Fruit fly (Drosophila melanogaster): ENCODE measurements around the gene nes.

The nes gene

dm6 chr3L:19254715-19255428 is 5.6 kb downstream of the nes start, which contains the start of the genes mRpL21 and rept (continued):
- TF ChIP-seq CG32772 (GFP tag; IDR thresholded peaks at IDR 0.05) (no peak), CG14050 (GFP tag; IDR thresholded peaks at IDR 0.05) (no peak), CG15479 (GFP tag; optimal IDR thresholded peaks at IDR 0.05) (no peak), vfl (GFP tag; optimal IDR thresholded peaks at IDR 0.05) (peak; percentile 69), seq (GFP tag; IDR thresholded peaks at IDR 0.05) (no peak), Abd-B (GFP tag; optimal IDR thresholded peaks at IDR 0.05) (no peak), Vsx1 (GFP tag; optimal IDR thresholded peaks at IDR 0.05) (no peak), Spps (tag; optimal IDR thresholded peaks at IDR 0.05) (no peak), fd96Cb (tag; optimal IDR thresholded peaks at IDR 0.05) (no peak), HLHmδ (GFP tag; optimal IDR thresholded peaks at IDR 0.05) (no peak), sr (GFP tag; IDR thresholded peaks at IDR 0.05) (0 out of 3 replicates have a peak, but pooled peaks have one; percentile 8), CkIIα-i1 (GFP tag; IDR thresholded peaks at IDR 0.05) (no peak), Fer3 (tag; optimal IDR thresholded peaks at IDR 0.05) (peak; percentile 24), CG3163 (GFP tag; optimal IDR thresholded peaks at IDR 0.05) (peak; percentile 53), oc (tag; optimal IDR thresholded peaks at IDR 0.05) (no peak), CG17912 (GFP tag; optimal IDR thresholded peaks at IDR 0.05) (no peak), mirr (GFP tag; optimal IDR thresholded peaks at IDR 0.05) (no peak), CG7357 (GFP tag; IDR thresholded peaks at IDR 0.05) (no peak), CG9437 (GFP tag; optimal IDR thresholded peaks at IDR 0.05) (peak; percentile 46), CG12155 (GFP tag; optimal IDR thresholded peaks at IDR 0.05) (peak; percentile 54), CG12071 (GFP tag; optimal IDR thresholded peaks at IDR 0.05) (no peak), Sin3A (optimal IDR thresholded peaks at IDR 0.05) (peak; percentile 83), zfh1 (GFP tag; IDR thresholded peaks at IDR 0.05) (no peak), CG17359 (tag; optimal IDR thresholded peaks at IDR 0.05) (no peak), kay (GFP tag; optimal IDR thresholded peaks at IDR 0.05) (no peak), CG1529 (GFP tag; optimal IDR thresholded peaks at IDR 0.05) (no peak), Elba2 (GFP tag; optimal IDR thresholded peaks at IDR 0.05) (no peak), bigmax (GFP tag; optimal IDR thresholded peaks at IDR 0.05) (no peak), CG3847 (GFP tag; IDR thresholded peaks at IDR 0.05) (peak; percentile 73), Doc3 (GFP tag; IDR thresholded peaks at IDR 0.05; ENCODE audit: partially characterized antibody) (no peak), CG7745 (tag; optimal IDR thresholded peaks at IDR 0.05) (no peak), Side (GFP tag; optimal IDR thresholded peaks at IDR 0.05) (peak; percentile 61), CG7556 (GFP tag; optimal IDR thresholded peaks at IDR 0.05) (peak; percentile 38), CG1024 (GFP tag; IDR thresholded peaks at IDR 0.05) (no peak), bowl (GFP tag; IDR thresholded peaks at IDR 0.05) (no peak), CG17385 (GFP tag; optimal IDR thresholded peaks at IDR 0.05) (peak; percentile 52), CG9817 (tag; optimal IDR thresholded peaks at IDR 0.05) (peak; percentile 64), pnt (GFP tag; optimal IDR thresholded peaks at IDR 0.05) (no peak), Atf3 (GFP tag; optimal IDR thresholded peaks at IDR 0.05) (no peak), CG12391 (tag; optimal IDR thresholded peaks at IDR 0.05) (peak; percentile 57), CG4707 (GFP tag; optimal IDR thresholded peaks at IDR 0.05) (no peak), CG16813 (GFP tag; IDR thresholded peaks at IDR 0.05; ENCODE audit: partially characterized antibody) (no peak), CG17829 (tag; optimal IDR thresholded peaks at IDR 0.05) (peak; percentile 41), Scr (GFP tag; IDR thresholded peaks at IDR 0.05; ENCODE audit: partially characterized antibody) (no peak), grn (GFP tag; optimal IDR thresholded peaks at IDR 0.05) (no peak), Bdp1 (GFP tag; optimal IDR thresholded peaks at IDR 0.05) (peak; percentile 51), CG15011 (GFP tag; optimal IDR thresholded peaks at IDR 0.05) (no peak), NC2α (GFP tag; optimal IDR thresholded peaks at IDR 0.05) (peak; percentile 2), cad (GFP tag; optimal IDR thresholded peaks at IDR 0.05) (no peak), nom (GFP tag; optimal IDR thresholded peaks at IDR 0.05) (no peak)

All from whole organism, embryonic.